Worm (Caenorhabditis elegans) whole organism, young adult: ENCODE measurements around the gene R10E9.4.

Source experiments
- B0019.2 ChIP-seq: fragments of 200-800 bp; sonication (Bioruptor generic); conservative IDR thresholded peaks from 2 replicates; pipeline ENCODE4 v1.3.6; 2022; ENCODE audit warnings: missing genetic modification reagents, missing genetic modification characterization, missing compliant biosample characterization
- F23B12.7 ChIP-seq: sonication (generic microtip); optimal IDR thresholded peaks from 2 replicates; lab custom pipeline; 2017; ENCODE audit warnings: missing genetic modification characterization, mild to moderate bottlenecking, missing compliant biosample characterization, antibody characterized with exemption, moderate library complexity; ENCODE audit not compliant: insufficient read depth
- F49E8.2 ChIP-seq: sonication (generic microtip); optimal IDR thresholded peaks from 3 replicates; lab custom pipeline; 2017; ENCODE audit warnings: missing genetic modification characterization, mild to moderate bottlenecking, missing compliant biosample characterization, antibody characterized with exemption, moderate library complexity; ENCODE audit not compliant: insufficient read depth
- F55B11.4 ChIP-seq: sonication (generic microtip); optimal IDR thresholded peaks from 2 replicates; lab custom pipeline; 2016; ENCODE audit warnings: missing compliant biosample characterization, missing genetic modification characterization, borderline replicate concordance; ENCODE audit not compliant: insufficient read depth
- Y53F4B.3 ChIP-seq: fragments of 200-800 bp; sonication (Bioruptor generic); IDR thresholded peaks from 2 replicates; pipeline ENCODE4 v1.3.6; 2022; ENCODE audit warnings: missing genetic modification reagents, missing genetic modification characterization, missing compliant biosample characterization
- ama-1 ChIP-seq, 3 experiments: fragments of 150-350 bp in 1 of 3; sonication (generic microtip) in 2 of 3; optimal IDR thresholded peaks; 2 replicates each; lab custom pipeline; 2014 to 2018; ENCODE audit warnings: missing biosample characterization in 2 of 3, missing genetic modification characterization in 2 of 3, missing genetic modification reagents in 2 of 3
- atf-7 ChIP-seq: sonication (generic microtip); optimal IDR thresholded peaks from 2 replicates; lab custom pipeline; 2017; ENCODE audit warnings: mild to moderate bottlenecking, missing genetic modification characterization, missing compliant biosample characterization
- athp-1 ChIP-seq: sonication (generic microtip); optimal IDR thresholded peaks from 2 replicates; lab custom pipeline; 2017; ENCODE audit warnings: mild to moderate bottlenecking, missing genetic modification characterization, missing compliant biosample characterization
- attf-5 ChIP-seq: fragments of 200-800 bp; sonication (Bioruptor generic); optimal IDR thresholded peaks from 2 replicates; lab custom pipeline; 2018; ENCODE audit warnings: mild to moderate bottlenecking, missing genetic modification characterization, missing compliant biosample characterization
- ceh-58 ChIP-seq: fragments of 200-800 bp; sonication (Bioruptor generic); IDR thresholded peaks from 2 replicates; pipeline ENCODE4 v1.3.6; 2022; ENCODE audit warnings: missing genetic modification characterization, missing compliant biosample characterization
- ceh-79 ChIP-seq: sonication (generic microtip); optimal IDR thresholded peaks from 2 replicates; lab custom pipeline; 2017; ENCODE audit warnings: mild to moderate bottlenecking, missing genetic modification characterization, missing compliant biosample characterization
- ceh-91 ChIP-seq: fragments of 200-800 bp; sonication (Bioruptor generic); IDR thresholded peaks from 2 replicates; pipeline ENCODE4 v1.3.6; 2022; ENCODE audit warnings: missing genetic modification reagents, missing genetic modification characterization, missing compliant biosample characterization
- chd-7 ChIP-seq: sonication (generic microtip); optimal IDR thresholded peaks from 2 replicates; lab custom pipeline; 2016; ENCODE audit warnings: mild to moderate bottlenecking, missing genetic modification characterization, moderate library complexity, missing compliant biosample characterization
- egrh-3 ChIP-seq: fragments of 200-800 bp; sonication (Bioruptor generic); IDR thresholded peaks from 2 replicates; pipeline ENCODE4 v1.3.6; 2022; ENCODE audit warnings: missing genetic modification reagents, missing genetic modification characterization, missing compliant biosample characterization
- ekl-4 ChIP-seq: fragments of 200-800 bp; sonication (Bioruptor generic); IDR thresholded peaks from 2 replicates; pipeline ENCODE4 v1.3.6; 2022; ENCODE audit warnings: missing genetic modification reagents, missing genetic modification characterization, missing compliant biosample characterization
- ets-4 ChIP-seq: fragments of 200-800 bp; sonication (Bioruptor generic); optimal IDR thresholded peaks from 2 replicates; lab custom pipeline; 2018; ENCODE audit warnings: mild to moderate bottlenecking, missing genetic modification characterization, missing compliant biosample characterization
- him-1 ChIP-seq: sonication (generic microtip); optimal IDR thresholded peaks from 2 replicates; lab custom pipeline; 2016; ENCODE audit warnings: missing genotype, missing genetic modification reagents, missing genetic modification characterization, missing compliant biosample characterization
- hlh-12 ChIP-seq: sonication (generic microtip); optimal IDR thresholded peaks from 2 replicates; lab custom pipeline; 2016; ENCODE audit warnings: missing genetic modification characterization, missing compliant biosample characterization
- hmg-1.2 ChIP-seq: fragments of 200-800 bp; sonication (Bioruptor generic); IDR thresholded peaks from 2 replicates; pipeline ENCODE4 v1.3.6; 2022; ENCODE audit warnings: missing genetic modification reagents, missing genetic modification characterization, missing compliant biosample characterization
- lag-1 ChIP-seq: fragments of 200-800 bp; sonication (Bioruptor generic); IDR thresholded peaks from 2 replicates; pipeline ENCODE4 v1.3.6; 2022; ENCODE audit warnings: missing genetic modification reagents, missing genetic modification characterization, missing compliant biosample characterization
- let-607 ChIP-seq, 2 experiments: fragments of 200-800 bp in 1 of 2; sonication (Bioruptor generic) in 1 of 2; sonication (generic microtip) in 1 of 2; optimal IDR thresholded peaks; 2 replicates each; lab custom pipeline; 2016 to 2018; ENCODE audit warnings: mild to moderate bottlenecking in 2 of 2, missing compliant biosample characterization in 2 of 2, missing genetic modification characterization in 2 of 2, moderate library complexity in 2 of 2, missing genotype in 1 of 2
- lin-54 ChIP-seq: fragments of 200-800 bp; sonication (Bioruptor generic); optimal IDR thresholded peaks from 2 replicates; lab custom pipeline; 2018; ENCODE audit warnings: mild to moderate bottlenecking, missing genetic modification characterization, missing compliant biosample characterization
- madf-10 ChIP-seq: sonication (generic microtip); optimal IDR thresholded peaks from 2 replicates; lab custom pipeline; 2016; ENCODE audit warnings: mild to moderate bottlenecking, missing genetic modification characterization, missing compliant biosample characterization
- mcd-1 ChIP-seq: fragments of 200-800 bp; sonication (Bioruptor generic); IDR thresholded peaks from 2 replicates; pipeline ENCODE4 v1.3.6; 2022; ENCODE audit warnings: missing genetic modification reagents, missing genetic modification characterization, missing compliant biosample characterization
- mel-28 ChIP-seq: sonication (generic microtip); optimal IDR thresholded peaks from 2 replicates; lab custom pipeline; 2016; ENCODE audit warnings: borderline replicate concordance, mild to moderate bottlenecking, missing genetic modification characterization, missing compliant biosample characterization
- nfya-2 ChIP-seq: fragments of 200-800 bp; sonication (Bioruptor generic); IDR thresholded peaks from 2 replicates; pipeline ENCODE4 v1.3.6; 2022; ENCODE audit warnings: missing genetic modification reagents, missing genetic modification characterization, missing compliant biosample characterization
- nhr-120 ChIP-seq: fragments of 200-800 bp; sonication (Bioruptor generic); IDR thresholded peaks from 2 replicates; pipeline ENCODE4 v1.3.6; 2022; ENCODE audit warnings: missing genetic modification characterization, missing compliant biosample characterization
- nhr-80 ChIP-seq: sonication (generic microtip); optimal IDR thresholded peaks from 2 replicates; lab custom pipeline; 2016; ENCODE audit warnings: missing genetic modification characterization, missing compliant biosample characterization
- pha-4 ChIP-seq: fragments of 150-350 bp; sonication (generic microtip); optimal IDR thresholded peaks from 2 replicates; lab custom pipeline; 2014; ENCODE audit warnings: missing biosample characterization, missing genetic modification reagents, missing genetic modification characterization
- rpc-1 ChIP-seq, 2 experiments: fragments of 150-350 bp in 1 of 2; sonication (generic microtip) in 1 of 2; optimal IDR thresholded peaks; 2 replicates each; lab custom pipeline; 2014 to 2018; ENCODE audit warnings: missing biosample characterization in 1 of 2, missing genetic modification characterization in 1 of 2, missing genetic modification reagents in 1 of 2, missing genotype in 1 of 2
- sea-2 ChIP-seq: fragments of 200-800 bp; sonication (Bioruptor generic); IDR thresholded peaks from 2 replicates; pipeline ENCODE4 v1.3.6; 2022; ENCODE audit warnings: missing genetic modification characterization, missing compliant biosample characterization
- snpc-3.4 ChIP-seq: sonication (generic microtip); optimal IDR thresholded peaks from 2 replicates; lab custom pipeline; 2017; ENCODE audit warnings: missing genetic modification characterization, mild to moderate bottlenecking, missing compliant biosample characterization, antibody characterized with exemption, moderate library complexity, missing genotype, missing genetic modification reagents
- sptf-2 ChIP-seq: fragments of 200-800 bp; sonication (Bioruptor generic); optimal IDR thresholded peaks from 2 replicates; lab custom pipeline; 2018; ENCODE audit warnings: mild to moderate bottlenecking, missing genetic modification characterization, missing compliant biosample characterization
- unc-62 ChIP-seq: fragments of 150-350 bp; optimal IDR thresholded peaks from 2 replicates; lab custom pipeline; 2014; ENCODE audit warnings: missing biosample characterization, missing genetic modification reagents, missing genetic modification characterization
- xnd-1 ChIP-seq: sonication (generic microtip); optimal IDR thresholded peaks from 2 replicates; lab custom pipeline; 2016; ENCODE audit warnings: missing genotype, missing genetic modification reagents, missing genetic modification characterization, missing compliant biosample characterization

R10E9.4 gene

DNA sequence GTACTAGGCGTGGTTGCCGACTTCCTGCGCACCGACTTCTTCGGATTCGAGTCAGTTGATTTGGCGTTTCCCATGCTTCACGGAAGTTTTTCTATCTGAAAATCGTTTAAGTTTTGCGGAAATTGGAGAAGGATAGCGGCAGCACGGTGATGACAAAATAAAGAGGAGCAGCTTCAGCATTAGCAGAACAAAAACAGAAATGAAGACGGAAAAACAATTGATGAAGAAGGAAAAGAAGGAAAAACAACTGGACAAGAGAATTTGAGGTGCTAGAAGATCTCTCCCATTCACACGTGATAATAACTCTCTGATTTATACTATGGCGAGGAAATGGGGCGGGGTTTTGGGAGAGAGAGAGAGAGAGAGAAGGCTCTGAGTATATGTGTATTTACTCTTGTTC lies 19.5 kb upstream of the R10E9.4 start, which contains the start of gene glb-11:
TSS of gene glb-11 (minus strand) at position 101 of the 400 bp plus-strand sequence.
- no peak for TF ChIP-seq lag-1 (GFP tag; lab: Robert Waterston, UW)
- TF ChIP-seq pha-4 (tag; lab: Kevin White, UChicago), result no peak
- no peak for TF ChIP-seq atf-7 (tag; lab: Kevin White, UChicago)
- TF ChIP-seq madf-10, result no peak
- no peak for TF ChIP-seq chd-7 (tag; lab: Kevin White, UChicago)
- no peak for TF ChIP-seq ceh-91 (GFP tag; lab: Robert Waterston, UW)
- no peak for TF ChIP-seq B0019.2
- TF ChIP-seq ama-1 (optimal IDR thresholded peaks at IDR 0.05; lab: Kevin White, UChicago), result no peak
- no peak for TF ChIP-seq ama-1 (GFP tag; optimal IDR thresholded peaks at IDR 0.05; lab: Kevin White, UChicago)
- no peak for TF ChIP-seq nhr-80 (tag; lab: Kevin White, UChicago)
- TF ChIP-seq hlh-12 (tag; lab: Kevin White, UChicago), result no peak
- TF ChIP-seq F23B12.7 (tag; lab: Kevin White, UChicago), result no peak
- no peak for TF ChIP-seq athp-1
- no peak for TF ChIP-seq him-1
- TF ChIP-seq sptf-2, result no peak
- TF ChIP-seq F55B11.4, result no peak
- no peak for TF ChIP-seq unc-62 (GFP tag; lab: Kevin White, UChicago)
- TF ChIP-seq mcd-1 (GFP tag; lab: Robert Waterston, UW), result no peak
- no peak for TF ChIP-seq snpc-3.4

ce11 chrIII:3991362-3991761 lies 18.8 kb upstream of the R10E9.4 start:
- no peak for TF ChIP-seq ceh-79 (tag; lab: Kevin White, UChicago)
- TF ChIP-seq F49E8.2 (tag; lab: Kevin White, UChicago), result no peak
- no peak for TF ChIP-seq mel-28 (tag; lab: Kevin White, UChicago)
- TF ChIP-seq ceh-58 (GFP tag; lab: Robert Waterston, UW), result no peak
- TF ChIP-seq ekl-4 (GFP tag; lab: Robert Waterston, UW), result no peak
- no peak for TF ChIP-seq let-607 (tag; optimal IDR thresholded peaks at IDR 0.05; lab: Kevin White, UChicago)
- TF ChIP-seq nfya-2 (GFP tag; lab: Robert Waterston, UW), result no peak
- no peak for TF ChIP-seq attf-5 (GFP tag; lab: Kevin White, UChicago)
- TF ChIP-seq sea-2 (GFP tag; lab: Robert Waterston, UW), result no peak
- no peak for TF ChIP-seq hmg-1.2 (GFP tag; lab: Robert Waterston, UW)
- no peak for TF ChIP-seq chd-7 (tag; lab: Kevin White, UChicago)
- TF ChIP-seq, all 124 proteins: peak for 0

DNA sequence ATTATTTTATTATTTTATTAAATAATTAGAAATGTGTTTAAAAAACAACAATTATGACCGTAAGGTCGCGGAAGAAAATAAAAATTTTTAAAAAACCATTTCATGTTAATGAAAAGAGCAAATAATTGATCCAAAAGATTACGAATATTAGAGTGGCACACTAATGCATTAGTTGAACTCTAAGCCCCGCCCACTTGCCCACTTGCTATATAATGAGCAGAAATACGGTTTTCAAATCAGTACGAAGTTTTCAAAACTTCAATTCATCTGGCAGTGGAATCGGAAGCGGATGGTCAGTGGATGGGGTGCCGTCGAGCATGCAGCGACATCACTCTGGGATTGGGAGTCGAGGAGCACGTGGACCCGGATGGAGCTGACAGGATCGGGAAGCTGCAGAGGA lies 15.2 kb upstream of the R10E9.4 start, which contains the start of gene C36E8.6:
TSS of gene C36E8.6 (plus strand) at position 301 of the 400 bp plus-strand sequence.
- no peak for TF ChIP-seq lin-54 (GFP tag; lab: Kevin White, UChicago)

DNA sequence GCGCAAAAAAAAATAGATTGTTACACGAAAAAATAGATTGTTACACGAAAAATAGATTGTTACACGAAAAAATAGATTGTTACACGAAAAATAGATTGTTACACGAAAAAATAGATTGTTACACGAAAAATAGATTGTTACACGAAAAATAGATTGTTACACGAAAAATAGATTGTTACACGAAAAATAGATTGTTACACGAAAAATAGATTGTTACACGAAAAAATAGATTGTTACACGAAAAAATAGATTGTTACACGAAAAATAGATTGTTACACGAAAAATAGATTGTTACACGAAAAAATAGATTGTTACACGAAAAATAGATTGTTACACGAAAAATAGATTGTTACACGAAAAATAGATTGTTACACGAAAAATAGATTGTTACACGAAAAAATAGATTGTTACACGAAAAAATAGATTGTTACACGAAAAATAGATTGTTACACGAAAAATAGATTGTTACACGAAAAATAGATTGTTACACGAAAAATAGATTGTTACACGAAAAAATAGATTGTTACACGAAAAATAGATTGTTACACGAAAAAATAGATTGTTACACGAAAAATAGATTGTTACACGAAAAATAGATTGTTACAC lies 14.6 kb upstream of the R10E9.4 start:
- peak; percentile 94 for TF ChIP-seq egrh-3 (GFP tag; lab: Robert Waterston, UW)
- peak; percentile 60; the same call in 1 of the 2 replicates for TF ChIP-seq Y53F4B.3 (GFP tag; lab: Robert Waterston, UW)

- TF ChIP-seq xnd-1 (tag; lab: Kevin White, UChicago) (no peak), nhr-120 (GFP tag; lab: Robert Waterston, UW) (no peak), ets-4 (GFP tag; lab: Kevin White, UChicago) (no peak), rpc-1 (optimal IDR thresholded peaks at IDR 0.05; lab: Kevin White, UChicago) (no peak), rpc-1 (tag; optimal IDR thresholded peaks at IDR 0.05; lab: Kevin White, UChicago) (peak; percentile 15)
Measured at ce11 chrIII:3986368-3986767, 13.8 kb upstream of the R10E9.4 start, which contains the start of gene Y1A5A.1. Y1A5A.1 (minus strand) TSS chrIII:3986661.
